Worm (Caenorhabditis elegans): ENCODE data around the gene mrpl-50.

mrpl-50 gene

DNA sequence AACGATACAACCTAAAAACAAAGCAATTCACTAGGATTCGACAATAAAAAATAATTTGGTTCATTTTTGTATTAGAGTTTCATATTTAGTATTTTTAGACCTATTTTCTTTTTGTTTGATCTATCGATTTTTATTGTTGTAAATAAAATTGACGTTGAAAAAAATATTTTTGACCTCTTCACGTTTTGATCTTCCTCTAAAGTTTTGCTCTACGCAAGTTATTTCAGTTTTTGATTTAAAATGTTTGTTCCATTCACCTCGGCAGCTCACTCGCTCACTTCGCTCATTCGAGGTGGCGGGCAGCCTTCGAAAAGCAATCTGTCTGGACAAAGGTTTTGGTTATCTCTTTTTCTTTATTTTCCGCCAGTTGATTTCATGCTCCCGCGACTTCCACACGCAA, 1.1 kb downstream of the mrpl-50 start, which contains the start of gene enol-1:
enol-1 (plus strand) TSS at position 235 of the 400 bp plus-strand sequence.
- TF ChIP-seq ces-1 (GFP tag; optimal IDR thresholded peaks at IDR 0.05) (no peak), elt-3 (tag; optimal IDR thresholded peaks at IDR 0.05) (no peak), ham-2 (GFP tag; optimal IDR thresholded peaks at IDR 0.05) (no peak), ztf-11 (tag; optimal IDR thresholded peaks at IDR 0.05) (no peak), lin-32 (GFP tag; optimal IDR thresholded peaks at IDR 0.05) (no peak), snpc-4 (tag; optimal IDR thresholded peaks at IDR 0.05) (no peak), unc-120 (tag; optimal IDR thresholded peaks at IDR 0.05; ENCODE audit: poor library complexity, severe bottlenecking) (no peak), unc-62 (GFP tag; optimal IDR thresholded peaks at IDR 0.05) (no peak), lin-13 (tag; optimal IDR thresholded peaks at IDR 0.05) (no peak), mep-1 (tag; optimal IDR thresholded peaks at IDR 0.05) (no peak), drap-1 (GFP tag; optimal IDR thresholded peaks at IDR 0.05) (no peak), blmp-1 (tag; optimal IDR thresholded peaks at IDR 0.05) (no peak), mab-5 (tag; optimal IDR thresholded peaks at IDR 0.05) (no peak), sptf-1 (tag; optimal IDR thresholded peaks at IDR 0.05) (no peak), M03D4.4 (tag; optimal IDR thresholded peaks at IDR 0.05) (no peak), mls-2 (tag; optimal IDR thresholded peaks at IDR 0.05) (no peak), ceh-43 (GFP tag; optimal IDR thresholded peaks at IDR 0.05) (no peak), nhr-76 (tag; optimal IDR thresholded peaks at IDR 0.05) (no peak)

DNA sequence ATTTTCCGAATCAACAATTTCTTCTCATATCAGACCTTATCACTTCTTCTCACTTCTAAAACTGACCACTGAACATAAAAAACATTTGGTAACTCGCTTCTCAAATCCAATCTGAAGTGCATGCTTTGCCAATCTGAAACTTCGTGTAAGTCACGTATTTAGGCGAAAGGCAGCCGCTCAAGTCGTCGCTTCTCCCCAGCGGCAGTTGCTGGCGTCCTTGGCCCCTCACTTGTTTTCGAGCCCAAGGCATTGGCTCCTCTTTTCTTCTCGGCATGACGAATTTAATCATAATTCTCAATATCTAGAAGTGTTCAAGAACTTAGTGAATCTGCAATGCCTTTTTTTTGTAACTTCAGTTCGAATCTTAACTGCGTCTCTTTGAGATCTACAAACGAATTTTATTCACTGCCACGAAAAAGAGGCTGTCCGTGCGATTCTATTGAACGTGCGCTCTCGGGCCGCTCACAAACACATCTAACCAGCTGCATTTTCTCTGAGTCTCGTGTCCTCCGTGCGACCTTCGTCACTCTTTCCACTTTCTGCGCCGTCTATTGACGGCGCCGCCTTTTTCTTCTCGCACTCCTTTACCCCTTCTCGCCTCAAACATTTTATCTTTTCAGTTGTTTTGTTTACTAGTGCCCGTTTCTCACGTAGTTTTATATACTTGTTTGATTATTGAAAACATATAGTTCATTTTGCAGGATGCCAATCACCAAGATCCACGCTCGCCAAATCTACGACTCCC, 1.9 kb downstream of the mrpl-50 start:
- TF ChIP-seq nhr-2 (tag; optimal IDR thresholded peaks at IDR 0.05) (no peak), cnd-1 (tag; optimal IDR thresholded peaks at IDR 0.05) (no peak)

DNA sequence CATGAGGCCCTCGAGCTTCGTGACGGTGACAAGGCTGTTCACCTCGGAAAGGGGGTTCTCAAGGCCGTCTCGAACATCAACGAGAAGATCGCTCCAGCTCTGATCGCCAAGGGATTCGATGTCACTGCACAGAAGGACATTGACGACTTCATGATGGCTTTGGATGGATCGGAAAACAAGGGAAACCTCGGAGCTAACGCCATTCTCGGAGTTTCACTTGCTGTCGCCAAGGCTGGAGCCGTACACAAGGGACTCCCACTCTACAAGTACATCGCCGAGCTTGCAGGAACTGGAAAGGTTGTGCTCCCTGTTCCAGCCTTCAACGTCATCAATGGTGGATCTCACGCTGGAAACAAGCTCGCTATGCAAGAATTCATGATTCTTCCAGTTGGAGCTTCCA, 2.8 kb downstream of the mrpl-50 start:
- no peak for TF ChIP-seq mab-5 (tag; optimal IDR thresholded peaks at IDR 0.05)
- TF ChIP-seq flh-1 (GFP tag; optimal IDR thresholded peaks at IDR 0.05) = no peak
- no peak for TF ChIP-seq ztf-11 (tag; optimal IDR thresholded peaks at IDR 0.05)
- TF ChIP-seq lin-32 (GFP tag; optimal IDR thresholded peaks at IDR 0.05) = no peak
- TF ChIP-seq cnd-1 (tag; optimal IDR thresholded peaks at IDR 0.05) = no peak
- no peak for TF ChIP-seq nhr-76 (tag; optimal IDR thresholded peaks at IDR 0.05)

DNA sequence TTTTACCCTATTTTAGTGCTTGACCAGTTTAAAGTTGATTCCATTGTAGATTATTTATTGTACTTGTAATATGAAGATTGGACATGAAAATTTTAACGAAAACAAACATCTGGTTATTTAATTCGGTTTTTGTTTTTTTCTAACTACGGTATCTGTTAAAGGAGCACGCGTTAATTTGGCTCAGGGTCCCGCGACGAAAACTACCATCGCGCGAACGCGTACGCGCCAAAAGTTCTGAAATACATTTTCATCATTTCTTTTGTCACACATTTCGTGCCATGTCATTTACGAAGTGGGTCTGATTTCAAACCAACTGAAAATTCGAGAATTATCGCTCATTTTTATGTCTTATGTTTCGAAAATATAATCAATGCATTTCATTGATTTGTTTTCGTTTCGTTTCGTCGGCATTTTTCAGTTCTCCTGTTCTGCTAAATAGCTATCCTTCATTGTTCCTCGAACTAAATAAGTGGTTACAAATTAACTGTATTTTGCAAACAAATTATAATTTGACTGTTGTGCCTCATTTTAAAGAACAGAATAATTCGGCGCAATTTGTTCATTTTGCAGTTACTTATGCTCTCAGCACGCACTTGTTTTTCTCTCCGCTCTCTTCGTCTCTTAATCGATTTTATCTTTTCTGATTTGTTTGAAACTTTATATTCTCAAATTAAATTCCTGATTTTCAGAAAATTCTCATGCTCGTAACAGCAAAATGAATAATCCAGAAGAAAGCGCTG, 4.2 kb downstream of the mrpl-50 start, which contains the start of gene T21B10.3:
T21B10.3 (plus strand) TSS at position 690 of the 740 bp plus-strand sequence.
- TF ChIP-seq tbx-8 (GFP tag; optimal IDR thresholded peaks at IDR 0.05) = no peak
- no peak for TF ChIP-seq nhr-2 (tag; optimal IDR thresholded peaks at IDR 0.05)
- no peak for TF ChIP-seq bed-3 (GFP tag; optimal IDR thresholded peaks at IDR 0.05)
- no peak for TF ChIP-seq zip-8 (tag; optimal IDR thresholded peaks at IDR 0.05)
- no peak for TF ChIP-seq lsy-2 (tag; optimal IDR thresholded peaks at IDR 0.05)
- TF ChIP-seq ztf-11 (tag; optimal IDR thresholded peaks at IDR 0.05) = no peak
- TF ChIP-seq ham-2 (GFP tag; optimal IDR thresholded peaks at IDR 0.05) = no peak
- TF ChIP-seq ceh-43 (GFP tag; optimal IDR thresholded peaks at IDR 0.05) = no peak
- TF ChIP-seq pha-4 (tag; optimal IDR thresholded peaks at IDR 0.05) = no peak
- TF ChIP-seq blmp-1 (tag; optimal IDR thresholded peaks at IDR 0.05) = no peak
- TF ChIP-seq elt-1 (tag; optimal IDR thresholded peaks at IDR 0.05; ENCODE audit: borderline replicate concordance, insufficient read depth) = no peak
- TF ChIP-seq mep-1 (tag; optimal IDR thresholded peaks at IDR 0.05) = no peak
- TF ChIP-seq lin-32 (GFP tag; optimal IDR thresholded peaks at IDR 0.05) = no peak

DNA sequence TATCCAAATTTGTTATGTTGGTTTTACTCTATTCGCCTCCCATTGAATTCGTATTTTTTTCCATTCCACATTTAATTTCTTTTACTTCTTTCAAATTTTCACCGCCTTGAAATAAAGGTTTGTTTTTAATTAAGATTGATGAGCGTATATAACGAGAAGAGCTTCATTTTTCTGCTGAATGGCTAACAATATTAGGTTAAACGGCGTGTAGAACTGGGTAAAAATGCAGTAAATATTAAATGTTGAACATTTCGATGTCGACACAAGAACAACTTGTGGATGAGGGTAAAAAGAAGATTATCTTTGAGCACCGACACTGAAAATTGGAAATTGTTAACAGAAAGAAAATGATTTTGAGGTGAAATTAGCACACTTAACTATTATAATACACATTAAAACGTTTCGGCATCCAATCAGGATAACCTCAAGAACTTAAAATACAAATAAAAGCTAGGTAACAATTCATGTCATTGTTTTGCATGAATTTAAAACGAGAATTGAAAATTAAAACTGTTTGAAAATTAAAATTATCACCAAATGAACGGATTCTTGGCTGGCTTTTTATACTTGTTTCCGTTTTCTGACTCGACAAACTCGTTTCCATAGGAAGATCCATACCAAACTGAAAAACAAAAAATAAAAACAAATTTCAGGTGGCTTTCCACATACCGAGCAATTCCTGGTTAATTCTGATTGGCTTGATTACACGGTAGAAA, 9.4 kb downstream of the mrpl-50 start:
- TF ChIP-seq elt-1 (tag; optimal IDR thresholded peaks at IDR 0.05; ENCODE audit: borderline replicate concordance, insufficient read depth) = no peak
- no peak for TF ChIP-seq tbx-8 (GFP tag; optimal IDR thresholded peaks at IDR 0.05)
- TF ChIP-seq elt-3 (tag; optimal IDR thresholded peaks at IDR 0.05) = no peak
- TF ChIP-seq nhr-12 (tag; optimal IDR thresholded peaks at IDR 0.05) = no peak
